Worm (Caenorhabditis elegans) whole organism, L1 larva: ENCODE results near the gene hsp-3.

Experiments
- efl-1 ChIP-seq, 4 experiments: fragments of 150-350 bp; optimal IDR thresholded peaks in 3 of 4; peaks in 1 of 4; 1 replicate in 1 of 4; 2 replicates in 3 of 4; lab custom pipeline; 2014; ENCODE audit warnings: missing biosample characterization in 2 of 4, missing genetic modification characterization in 2 of 4, missing genetic modification reagents in 2 of 4
- elt-3 ChIP-seq, 6 experiments: fragments of 150-350 bp in 1 of 6; sonication (generic microtip); optimal IDR thresholded peaks; 2 replicates each; lab custom pipeline; 2017 to 2018; ENCODE audit warnings: missing biosample characterization in 6 of 6, missing genetic modification characterization in 6 of 6, inconsistent platforms in 1 of 6
- fkh-10 ChIP-seq: sonication (generic microtip); optimal IDR thresholded peaks from 2 replicates; lab custom pipeline; 2017; ENCODE audit warnings: missing biosample characterization, missing genetic modification reagents, missing genetic modification characterization

- TF ChIP-seq efl-1 (optimal IDR thresholded peaks at IDR 0.05; lab: Kevin White, UChicago) (no peak), efl-1 (GFP tag; optimal IDR thresholded peaks at IDR 0.05 in 1 of 2; lab: Kevin White, UChicago) (no peak), fkh-10 (GFP tag; lab: Kevin White, UChicago) (no peak), elt-3 (tag; optimal IDR thresholded peaks at IDR 0.05; lab: Kevin White, UChicago) (peak in 3 of 6 experiments; percentile 43 to 84 (median 61))
Observed at ce11 chrX:6109288-6109770, 17.4 kb upstream of the hsp-3 start, which contains the start of gene kynu-1.
